Fruit fly (Drosophila melanogaster): ENCODE measurements around the gene CG9636.
A peak's percentile ranks its signal among the peaks of the same experiment; 100 is the strongest.

Gene CG9636

dm6 chr3R:8217727-8218126 lies 25.9 kb downstream of the CG9636 start, which contains the start of gene CG7800 (continued):
- TF ChIP-seq CG14965 (GFP tag; optimal IDR thresholded peaks at IDR 0.05; ENCODE audit: borderline replicate concordance) (no peak), CG4282 (GFP tag; optimal IDR thresholded peaks at IDR 0.05) (no peak), bab2 (GFP tag; optimal IDR thresholded peaks at IDR 0.05) (no peak), CG11723 (GFP tag; optimal IDR thresholded peaks at IDR 0.05) (no peak), CG10959 (GFP tag; IDR thresholded peaks at IDR 0.05) (no peak), abd-A (tag; optimal IDR thresholded peaks at IDR 0.05) (no peak), da (GFP tag; optimal IDR thresholded peaks at IDR 0.05) (no peak), Tbp (GFP tag; optimal IDR thresholded peaks at IDR 0.05) (no peak), CG8924 (tag; optimal IDR thresholded peaks at IDR 0.05) (no peak), Spps (tag; optimal IDR thresholded peaks at IDR 0.05) (no peak), dmrt99B (tag; optimal IDR thresholded peaks at IDR 0.05) (no peak), CG10543 (GFP tag; optimal IDR thresholded peaks at IDR 0.05) (no peak), gsb-n (tag; optimal IDR thresholded peaks at IDR 0.05) (no peak), CG17359 (tag; optimal IDR thresholded peaks at IDR 0.05) (no peak), CG4707 (GFP tag; optimal IDR thresholded peaks at IDR 0.05) (no peak), CG34422 (GFP tag; IDR thresholded peaks at IDR 0.05) (no peak), CG12942 (GFP tag; optimal IDR thresholded peaks at IDR 0.05) (no peak), hb (GFP tag; IDR thresholded peaks at IDR 0.05; ENCODE audit: partially characterized antibody) (no peak), CG5180 (GFP tag; optimal IDR thresholded peaks at IDR 0.05) (no peak), CG10209 (GFP tag; optimal IDR thresholded peaks at IDR 0.05) (no peak), ems (GFP tag; optimal IDR thresholded peaks at IDR 0.05) (no peak), HLH4C (GFP tag; IDR thresholded peaks at IDR 0.05; ENCODE audit: partially characterized antibody) (peak; percentile 77), nerfin-2 (GFP tag; IDR thresholded peaks at IDR 0.05; ENCODE audit: partially characterized antibody) (peak; percentile 50; the same call in 1 of the 2 replicates), HmgD (GFP tag; optimal IDR thresholded peaks at IDR 0.05) (no peak), vvl (GFP tag; IDR thresholded peaks at IDR 0.05) (no peak), BEAF-32 (GFP tag; optimal IDR thresholded peaks at IDR 0.05) (peak; percentile 56), BtbVII (GFP tag; optimal IDR thresholded peaks at IDR 0.05) (no peak), CG7839 (tag; optimal IDR thresholded peaks at IDR 0.05) (no peak), trh (GFP tag; optimal IDR thresholded peaks at IDR 0.05) (no peak), Lim3 (GFP tag; IDR thresholded peaks at IDR 0.05) (no peak), zen2 (GFP tag; IDR thresholded peaks at IDR 0.05; ENCODE audit: partially characterized antibody) (peak; percentile 66; the same call in 2 of the 3 replicates), trem (tag; optimal IDR thresholded peaks at IDR 0.05) (peak; percentile 30), CG10462 (GFP tag; optimal IDR thresholded peaks at IDR 0.05) (no peak), CG11398 (GFP tag; optimal IDR thresholded peaks at IDR 0.05) (no peak), Chrac-16 (GFP tag; optimal IDR thresholded peaks at IDR 0.05) (no peak), cad (GFP tag; optimal IDR thresholded peaks at IDR 0.05) (no peak), tgo (GFP tag; IDR thresholded peaks at IDR 0.05) (no peak), Ravus (GFP tag; IDR thresholded peaks at IDR 0.05) (no peak), fd64A (GFP tag; optimal IDR thresholded peaks at IDR 0.05) (no peak), tap (tag; optimal IDR thresholded peaks at IDR 0.05) (no peak), emc (GFP tag; optimal IDR thresholded peaks at IDR 0.05) (no peak), crol (GFP tag; IDR thresholded peaks at IDR 0.05) (no peak), ac (GFP tag; optimal IDR thresholded peaks at IDR 0.05) (no peak), CG6683 (GFP tag; optimal IDR thresholded peaks at IDR 0.05) (no peak), salm (tag; optimal IDR thresholded peaks at IDR 0.05) (no peak), CG9876 (GFP tag; optimal IDR thresholded peaks at IDR 0.05) (no peak), Hey (tag; optimal IDR thresholded peaks at IDR 0.05) (no peak), gfzf (GFP tag; optimal IDR thresholded peaks at IDR 0.05) (no peak), crc (GFP tag; optimal IDR thresholded peaks at IDR 0.05) (no peak), Hsf (GFP tag; optimal IDR thresholded peaks at IDR 0.05) (no peak), Doc3 (GFP tag; IDR thresholded peaks at IDR 0.05; ENCODE audit: partially characterized antibody) (peak; percentile 55; the same call in 2 of the 3 replicates)

All from whole organism, embryonic.